Fruit fly (Drosophila melanogaster) whole organism, embryonic: Measurements from ENCODE around the gene Cpr11B.

Experiments
- Ada2b ChIP-seq: fragments of 200-800 bp; sonication (Bioruptor generic); IDR thresholded peaks from 2 replicates; pipeline ENCODE4 v1.3.6; 2022; ENCODE audit warnings: missing biosample characterization, missing genetic modification characterization
- Atf3 ChIP-seq: fragments of 200-800 bp; sonication (Bioruptor generic); optimal IDR thresholded peaks from 3 replicates; lab custom pipeline; 2016; ENCODE audit warnings: missing biosample characterization, missing genetic modification characterization
- Bdp1 ChIP-seq: fragments of 200-800 bp; sonication (Bioruptor generic); optimal IDR thresholded peaks from 3 replicates; lab custom pipeline; 2016; ENCODE audit warnings: missing biosample characterization, missing genetic modification characterization
- Bteb2 ChIP-seq: fragments of 200-800 bp; sonication (Bioruptor generic); optimal IDR thresholded peaks from 2 replicates; lab custom pipeline; 2016; ENCODE audit warnings: missing biosample characterization, missing genetic modification characterization
- CG10321 ChIP-seq: fragments of 200-800 bp; sonication (Bioruptor generic); IDR thresholded peaks from 2 replicates; pipeline ENCODE4 v1.3.6; 2022; ENCODE audit warnings: missing biosample characterization, missing genetic modification characterization
- CG12155 ChIP-seq: fragments of 200-800 bp; sonication (Bioruptor generic); optimal IDR thresholded peaks from 3 replicates; lab custom pipeline; 2016; ENCODE audit warnings: missing biosample characterization, missing genetic modification characterization
- CG12236 ChIP-seq: fragments of 200-800 bp; sonication (Bioruptor generic); optimal IDR thresholded peaks from 2 replicates; lab custom pipeline; 2016; ENCODE audit warnings: missing biosample characterization, missing genetic modification characterization
- CG12769 ChIP-seq: fragments of 200-800 bp; sonication (Bioruptor generic); optimal IDR thresholded peaks from 2 replicates; lab custom pipeline; 2019; ENCODE audit warnings: missing biosample characterization, mild to moderate bottlenecking, missing genetic modification characterization, moderate library complexity
- CG14014 ChIP-seq: fragments of 200-800 bp; sonication (Bioruptor generic); IDR thresholded peaks from 2 replicates; pipeline ENCODE4 v1.3.6; 2022; ENCODE audit warnings: missing biosample characterization, missing genetic modification characterization
- CG18619 ChIP-seq: fragments of 200-800 bp; sonication (Bioruptor generic); optimal IDR thresholded peaks from 3 replicates; lab custom pipeline; 2017; ENCODE audit warnings: missing biosample characterization, mild to moderate bottlenecking, missing genetic modification characterization
- CG32532 ChIP-seq: fragments of 200-800 bp; sonication (Bioruptor generic); IDR thresholded peaks from 2 replicates; pipeline ENCODE4 v1.3.6; 2022; ENCODE audit warnings: missing biosample characterization, missing genetic modification characterization
- CG3847 ChIP-seq: fragments of 200-800 bp; sonication (Bioruptor generic); IDR thresholded peaks from 2 replicates; pipeline ENCODE4 v1.3.6; 2022; ENCODE audit warnings: missing biosample characterization, missing genetic modification characterization
- CG5180 ChIP-seq: fragments of 200-800 bp; sonication (Bioruptor generic); optimal IDR thresholded peaks from 3 replicates; lab custom pipeline; 2017; ENCODE audit warnings: missing biosample characterization, missing genetic modification characterization, mild to moderate bottlenecking, moderate library complexity, missing genetic modification reagents
- CG6272 ChIP-seq: fragments of 200-800 bp; sonication (Bioruptor generic); IDR thresholded peaks from 2 replicates; pipeline ENCODE4 v1.3.6; 2022; ENCODE audit warnings: missing biosample characterization, missing genetic modification characterization
- CG7556 ChIP-seq: fragments of 200-800 bp; sonication (Bioruptor generic); optimal IDR thresholded peaks from 2 replicates; lab custom pipeline; 2017; ENCODE audit warnings: missing biosample characterization, mild to moderate bottlenecking, missing genetic modification characterization
- CG8359 ChIP-seq: fragments of 200-800 bp; sonication (Bioruptor generic); optimal IDR thresholded peaks from 2 replicates; lab custom pipeline; 2017; ENCODE audit warnings: missing biosample characterization, mild to moderate bottlenecking, missing genetic modification characterization, borderline replicate concordance
- CG9609 ChIP-seq: fragments of 200-800 bp; sonication (Bioruptor generic); optimal IDR thresholded peaks from 3 replicates; lab custom pipeline; 2016; ENCODE audit warnings: missing biosample characterization, missing genetic modification characterization
- CrebB ChIP-seq: fragments of 200-800 bp; sonication (Bioruptor generic); optimal IDR thresholded peaks from 3 replicates; lab custom pipeline; 2018; ENCODE audit warnings: missing biosample characterization, mild to moderate bottlenecking, missing genetic modification characterization
- D19B ChIP-seq: fragments of 200-800 bp; sonication (Bioruptor generic); optimal IDR thresholded peaks from 2 replicates; lab custom pipeline; 2017; ENCODE audit warnings: missing biosample characterization, mild to moderate bottlenecking, missing genetic modification characterization
- Dek ChIP-seq: fragments of 200-800 bp; sonication (Bioruptor generic); optimal IDR thresholded peaks from 3 replicates; lab custom pipeline; 2019; ENCODE audit warnings: missing biosample characterization, mild to moderate bottlenecking, missing genetic modification characterization, moderate library complexity
- Fer1 ChIP-seq: fragments of 200-800 bp; sonication (Bioruptor generic); optimal IDR thresholded peaks from 2 replicates; lab custom pipeline; 2017; ENCODE audit warnings: missing biosample characterization, mild to moderate bottlenecking, missing genetic modification characterization
- Gug ChIP-seq: fragments of 200-800 bp; sonication (Bioruptor generic); IDR thresholded peaks from 4 replicates; pipeline ENCODE4 v1.3.6; 2022; ENCODE audit warnings: missing biosample characterization, missing genetic modification characterization
- HLH54F ChIP-seq: fragments of 200-800 bp; sonication (Bioruptor generic); optimal IDR thresholded peaks from 3 replicates; lab custom pipeline; 2016; ENCODE audit warnings: missing biosample characterization, missing genetic modification characterization
- Hr39 ChIP-seq: fragments of >200 bp; optimal IDR thresholded peaks from 2 replicates; lab custom pipeline; 2017
- Hr78 ChIP-seq, 2 experiments: fragments of 200-800 bp in 1 of 2; fragments of >200 bp in 1 of 2; sonication (Bioruptor generic) in 1 of 2; optimal IDR thresholded peaks; 2 replicates each; lab custom pipeline; 2017 to 2019; ENCODE audit warnings: missing biosample characterization in 2 of 2, missing genetic modification characterization in 2 of 2, mild to moderate bottlenecking in 1 of 2, moderate library complexity in 1 of 2
- Hsf ChIP-seq: fragments of 200-800 bp; sonication (Bioruptor generic); optimal IDR thresholded peaks from 3 replicates; lab custom pipeline; 2016; ENCODE audit warnings: missing biosample characterization, missing genetic modification characterization
- Neu2 ChIP-seq: fragments of 200-800 bp; sonication (Bioruptor generic); optimal IDR thresholded peaks from 3 replicates; lab custom pipeline; 2016; ENCODE audit warnings: missing biosample characterization, missing genetic modification characterization, borderline replicate concordance
- Optix ChIP-seq: fragments of 200-800 bp; sonication (Bioruptor generic); IDR thresholded peaks from 3 replicates; pipeline ENCODE4 v1.3.6; 2022; ENCODE audit warnings: missing biosample characterization, missing genetic modification characterization
- Side ChIP-seq: fragments of 200-800 bp; sonication (Bioruptor generic); optimal IDR thresholded peaks from 2 replicates; lab custom pipeline; 2016; ENCODE audit warnings: missing biosample characterization, missing genetic modification characterization
- Xbp1 ChIP-seq: fragments of 200-800 bp; sonication (Bioruptor generic); optimal IDR thresholded peaks from 3 replicates; lab custom pipeline; 2016; ENCODE audit warnings: missing biosample characterization, mild to moderate bottlenecking, missing genetic modification characterization
- ato ChIP-seq: fragments of 200-800 bp; sonication (Bioruptor generic); IDR thresholded peaks from 2 replicates; pipeline ENCODE4 v1.3.6; 2022; ENCODE audit warnings: missing biosample characterization, missing genetic modification characterization; ENCODE audit not compliant: partially characterized antibody
- bbx ChIP-seq: fragments of 200-800 bp; sonication (Bioruptor generic); IDR thresholded peaks from 2 replicates; pipeline ENCODE4 v1.3.6; 2022; ENCODE audit warnings: missing biosample characterization, missing genetic modification characterization; ENCODE audit not compliant: partially characterized antibody
- crc ChIP-seq: fragments of 200-800 bp; sonication (Bioruptor generic); optimal IDR thresholded peaks from 2 replicates; lab custom pipeline; 2016; ENCODE audit warnings: missing biosample characterization, missing genetic modification characterization
- crp ChIP-seq, 2 experiments: fragments of 200-800 bp; sonication (Bioruptor generic); optimal IDR thresholded peaks; 2 replicates in 1 of 2; 3 replicates in 1 of 2; lab custom pipeline; 2017; ENCODE audit warnings: missing biosample characterization in 2 of 2, missing genetic modification characterization in 2 of 2, mild to moderate bottlenecking in 1 of 2, moderate library complexity in 1 of 2
- dmrt99B ChIP-seq: fragments of 200-800 bp; sonication (Bioruptor generic); optimal IDR thresholded peaks from 2 replicates; lab custom pipeline; 2018; ENCODE audit warnings: missing biosample characterization, mild to moderate bottlenecking, missing genetic modification characterization, moderate library complexity
- ewg ChIP-seq: fragments of 200-800 bp; sonication (Bioruptor generic); optimal IDR thresholded peaks from 3 replicates; lab custom pipeline; 2017; ENCODE audit warnings: mild to moderate bottlenecking, missing biosample characterization, missing genetic modification reagents, missing genetic modification characterization
- fu2 ChIP-seq: fragments of 200-800 bp; sonication (Bioruptor generic); optimal IDR thresholded peaks from 2 replicates; lab custom pipeline; 2016; ENCODE audit warnings: missing biosample characterization, missing genetic modification characterization
- gsb-n ChIP-seq: fragments of 200-800 bp; sonication (Bioruptor generic); optimal IDR thresholded peaks from 3 replicates; lab custom pipeline; 2018; ENCODE audit warnings: missing biosample characterization, mild to moderate bottlenecking, missing genetic modification characterization
- gt ChIP-seq: fragments of 200-800 bp; sonication (Bioruptor generic); IDR thresholded peaks from 2 replicates; pipeline ENCODE4 v1.3.6; 2022; ENCODE audit warnings: missing biosample characterization, missing genetic modification characterization
- ham ChIP-seq: fragments of 200-800 bp; sonication (Bioruptor generic); IDR thresholded peaks from 2 replicates; pipeline ENCODE4 v1.3.6; 2022; ENCODE audit warnings: missing biosample characterization, missing genetic modification characterization
- jigr1 ChIP-seq: fragments of 200-800 bp; sonication (Bioruptor generic); IDR thresholded peaks from 3 replicates; pipeline ENCODE4 v1.3.6; 2022; ENCODE audit warnings: missing biosample characterization, missing genetic modification characterization
- lov ChIP-seq, 2 experiments: fragments of 200-800 bp in 1 of 2; fragments of >200 bp in 1 of 2; sonication (Bioruptor generic) in 1 of 2; IDR thresholded peaks in 1 of 2; optimal IDR thresholded peaks in 1 of 2; 2 replicates in 1 of 2; 3 replicates in 1 of 2; pipeline versions ENCODE4 v1.3.6 to Lab custom; 2017 to 2022; ENCODE audit warnings: missing biosample characterization in 1 of 2, missing genetic modification characterization in 1 of 2
- mirr ChIP-seq: fragments of 200-800 bp; sonication (Bioruptor generic); optimal IDR thresholded peaks from 3 replicates; lab custom pipeline; 2018; ENCODE audit warnings: missing biosample characterization, mild to moderate bottlenecking, missing genetic modification characterization
- odd ChIP-seq: fragments of 200-800 bp; sonication (Bioruptor generic); optimal IDR thresholded peaks from 2 replicates; lab custom pipeline; 2017; ENCODE audit warnings: missing biosample characterization, mild to moderate bottlenecking, missing genetic modification characterization
- pb ChIP-seq: fragments of 200-800 bp; sonication (Bioruptor generic); optimal IDR thresholded peaks from 3 replicates; lab custom pipeline; 2016; ENCODE audit warnings: missing biosample characterization, missing genetic modification characterization
- pho ChIP-seq: fragments of 200-800 bp; sonication (Bioruptor generic); optimal IDR thresholded peaks from 2 replicates; lab custom pipeline; 2016; ENCODE audit warnings: missing biosample characterization, missing genetic modification characterization
- sqz ChIP-seq: fragments of 200-800 bp; sonication (Bioruptor generic); optimal IDR thresholded peaks from 3 replicates; lab custom pipeline; 2018; ENCODE audit warnings: missing biosample characterization, mild to moderate bottlenecking, missing genetic modification characterization
- ssp ChIP-seq: fragments of 200-800 bp; sonication (Bioruptor generic); IDR thresholded peaks from 2 replicates; pipeline ENCODE4 v1.3.6; 2022; ENCODE audit warnings: missing biosample characterization, missing genetic modification characterization
- z ChIP-seq: fragments of 200-800 bp; sonication (Bioruptor generic); IDR thresholded peaks from 3 replicates; pipeline ENCODE4 v1.3.6; 2022; ENCODE audit warnings: missing biosample characterization, missing genetic modification characterization
- zen2 ChIP-seq: fragments of 200-800 bp; sonication (Bioruptor generic); IDR thresholded peaks from 3 replicates; pipeline ENCODE4 v1.3.6; 2022; ENCODE audit warnings: missing biosample characterization, missing genetic modification characterization; ENCODE audit not compliant: partially characterized antibody

The Cpr11B gene

DNA sequence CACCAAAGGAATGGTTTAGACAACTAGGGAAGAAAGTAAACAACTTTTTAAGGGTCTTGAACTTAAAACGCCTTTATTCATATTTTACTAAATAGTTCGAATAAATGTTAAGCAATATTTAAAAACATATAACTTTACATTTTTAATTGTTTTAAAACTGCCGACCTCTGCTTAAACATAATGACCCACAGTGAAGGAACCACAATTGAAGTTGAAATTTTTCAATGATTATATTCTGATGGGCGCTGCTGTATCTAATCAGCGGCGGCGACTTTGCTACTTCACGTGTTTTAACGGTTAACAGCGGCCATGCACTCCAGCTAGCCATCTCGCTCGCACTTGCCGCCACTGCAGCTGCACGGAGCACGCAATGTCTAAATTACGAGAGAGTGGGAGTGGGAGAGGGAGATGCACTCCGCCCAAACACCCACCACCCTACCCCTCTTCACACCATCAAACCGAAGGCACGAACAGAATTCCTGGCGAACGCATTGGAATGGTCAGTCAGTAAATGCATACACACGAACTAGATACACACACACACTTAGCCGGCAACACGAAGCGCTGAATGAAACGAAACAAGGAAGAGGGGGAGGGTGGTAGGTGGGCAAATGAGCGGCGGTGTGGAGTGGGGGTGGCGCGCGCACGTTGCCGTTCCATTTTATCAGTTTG lies 25.9 kb downstream of the Cpr11B start (continued):
- peak; percentile 52 for TF ChIP-seq CG7556 (GFP tag; lab: Kevin White, UChicago)
- TF ChIP-seq CG12155 (GFP tag; lab: Kevin White, UChicago), result peak; percentile 28
- peak; percentile 46 for TF ChIP-seq CG5180 (GFP tag; lab: Kevin White, UChicago)
- peak; percentile 8 for TF ChIP-seq Atf3 (GFP tag; lab: Kevin White, UChicago)
- no peak for TF ChIP-seq z (GFP tag; lab: Robert Waterston, UW)
- peak; percentile 18 for TF ChIP-seq Bdp1 (GFP tag; lab: Kevin White, UChicago)
- TF ChIP-seq dmrt99B, result peak; percentile 78
- no peak for TF ChIP-seq Optix
- TF ChIP-seq pb, result no peak
- no peak for TF ChIP-seq CrebB (tag; lab: Kevin White, UChicago)
- peak; percentile 41; the same call in 1 of the 2 replicates for TF ChIP-seq Ada2b (GFP tag; lab: Robert Waterston, UW)
- TF ChIP-seq ssp (GFP tag; lab: Robert Waterston, UW), result peak; percentile 15; the same call in 1 of the 2 replicates
- TF ChIP-seq CG9609 (GFP tag; lab: Kevin White, UChicago), result no peak
- TF ChIP-seq CG3847 (GFP tag; lab: Robert Waterston, UW), result peak; percentile 28; the same call in 1 of the 2 replicates
- no peak for TF ChIP-seq ato (GFP tag; lab: Robert Waterston, UW)
- peak; percentile 53 for TF ChIP-seq Xbp1
- TF ChIP-seq zen2 (GFP tag; lab: Robert Waterston, UW), result no peak
- TF ChIP-seq CG6272 (GFP tag; lab: Robert Waterston, UW), result no peak
- TF ChIP-seq CG10321, result peak; percentile 78
- peak; percentile 15 for TF ChIP-seq CG8359 (GFP tag; lab: Kevin White, UChicago)
- peak; percentile 64 for TF ChIP-seq CG14014 (GFP tag; lab: Robert Waterston, UW)
- no peak for TF ChIP-seq CG12236 (GFP tag; lab: Kevin White, UChicago)
- TF ChIP-seq CG18619 (GFP tag; lab: Kevin White, UChicago), result peak; percentile 32
- 0 out of 2 replicates have a peak, but pooled peaks have one; percentile 38 for TF ChIP-seq bbx (GFP tag; lab: Robert Waterston, UW)
- TF ChIP-seq CG32532 (GFP tag; lab: Robert Waterston, UW), result peak; percentile 18; the same call in 1 of the 2 replicates
- peak; percentile 11 for TF ChIP-seq pho (GFP tag; lab: Kevin White, UChicago)
- TF ChIP-seq CG12769 (tag; lab: Kevin White, UChicago), result no peak
- TF ChIP-seq sqz, result no peak
- TF ChIP-seq fu2, result peak; percentile 33
- TF ChIP-seq gsb-n (tag; lab: Kevin White, UChicago), result peak; percentile 58
- TF ChIP-seq jigr1, result no peak
- no peak for TF ChIP-seq Neu2 (GFP tag; lab: Kevin White, UChicago)
- no peak for TF ChIP-seq crp (GFP tag; optimal IDR thresholded peaks at IDR 0.05; lab: Kevin White, UChicago)
- no peak for TF ChIP-seq gt
- TF ChIP-seq Hr39 (lab: Kevin White, UChicago), result no peak
- no peak for TF ChIP-seq mirr
- peak; percentile 31 for TF ChIP-seq Bteb2
- TF ChIP-seq Gug (GFP tag; lab: Robert Waterston, UW), result 0 out of 4 replicates have a peak, but pooled peaks have one; percentile 32
- TF ChIP-seq, all 482 proteins: peak for 214

DNA sequence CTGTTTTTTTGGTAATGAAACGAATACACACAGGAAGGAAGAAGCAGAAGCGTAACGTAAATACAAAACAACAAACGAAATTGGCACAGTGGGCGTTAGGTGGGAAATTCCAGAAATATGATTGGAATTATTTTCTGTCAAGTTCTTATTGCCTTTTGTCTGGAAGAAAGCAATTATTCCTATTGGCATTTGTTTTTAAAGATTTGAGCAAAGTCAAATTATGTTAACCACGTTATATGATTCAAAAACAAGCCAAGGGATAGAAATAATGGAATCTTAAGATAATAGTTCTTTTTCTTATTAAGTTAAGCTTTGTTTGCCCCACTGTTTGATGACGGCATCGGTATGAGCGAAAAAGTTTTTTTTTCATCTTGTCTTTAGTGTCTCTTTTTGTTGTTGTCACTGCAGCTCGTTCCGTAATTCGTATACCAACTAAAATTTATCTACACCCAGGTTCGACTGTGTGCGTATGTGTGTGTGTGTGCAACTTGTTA lies 26.6 kb downstream of the Cpr11B start:
- TF ChIP-seq ewg (GFP tag; lab: Kevin White, UChicago), result peak; percentile 72
- peak; percentile 97 for TF ChIP-seq Hsf (GFP tag; lab: Kevin White, UChicago)
- TF ChIP-seq HLH54F (GFP tag; lab: Kevin White, UChicago), result peak; percentile 95
- peak; percentile 93 for TF ChIP-seq odd
- TF ChIP-seq crc, result peak; percentile 90
- peak in 1 of 2 experiments; percentile 76 for TF ChIP-seq Hr78 (GFP tag; optimal IDR thresholded peaks at IDR 0.05; lab: Kevin White, UChicago)
- TF ChIP-seq Side (GFP tag; lab: Kevin White, UChicago), result peak; percentile 94
- no peak for TF ChIP-seq lov (optimal IDR thresholded peaks at IDR 0.05; lab: Kevin White, UChicago)
- TF ChIP-seq lov (GFP tag; IDR thresholded peaks at IDR 0.05; lab: Robert Waterston, UW), result peak; percentile 54; the same call in 1 of the 3 replicates
- TF ChIP-seq D19B (GFP tag; lab: Kevin White, UChicago), result peak; percentile 91
- peak; percentile 96 for TF ChIP-seq Fer1 (GFP tag; lab: Kevin White, UChicago)
- peak; percentile 97 for TF ChIP-seq Dek (tag; lab: Kevin White, UChicago)
- TF ChIP-seq ham (GFP tag; lab: Robert Waterston, UW), result peak; percentile 73
